Fruit fly (Drosophila melanogaster) whole organism, adult: ENCODE measurements around the gene CG11975.

Experiments used
- CG11617 ChIP-seq: fragments of 200-800 bp; sonication (Bioruptor generic); optimal IDR thresholded peaks from 2 replicates; lab custom pipeline; 2017; ENCODE audit warnings: mild to moderate bottlenecking, missing biosample characterization, missing genetic modification reagents, missing genetic modification characterization
- CG12768 ChIP-seq: fragments of 200-800 bp; sonication (Bioruptor generic); optimal IDR thresholded peaks from 2 replicates; lab custom pipeline; 2017; ENCODE audit warnings: missing biosample characterization, missing genetic modification characterization, mild to moderate bottlenecking, moderate library complexity, missing genetic modification reagents
- CG14711 ChIP-seq: fragments of 200-800 bp; sonication (Bioruptor generic); optimal IDR thresholded peaks from 2 replicates; lab custom pipeline; 2018; ENCODE audit warnings: missing biosample characterization, mild to moderate bottlenecking, missing genetic modification characterization, moderate library complexity
- CG1620 ChIP-seq: fragments of 200-800 bp; sonication (Bioruptor generic); optimal IDR thresholded peaks from 2 replicates; lab custom pipeline; 2016; ENCODE audit warnings: missing biosample characterization, missing genetic modification characterization
- CG33017 ChIP-seq: fragments of 200-800 bp; sonication (Bioruptor generic); optimal IDR thresholded peaks from 2 replicates; lab custom pipeline; 2018; ENCODE audit warnings: missing biosample characterization, mild to moderate bottlenecking, missing genetic modification characterization, moderate library complexity
- CG5204 ChIP-seq: fragments of 200-800 bp; sonication (Bioruptor generic); optimal IDR thresholded peaks from 2 replicates; lab custom pipeline; 2016; ENCODE audit warnings: missing biosample characterization, missing genetic modification characterization
- CG7045 ChIP-seq: fragments of 200-800 bp; sonication (Bioruptor generic); optimal IDR thresholded peaks from 2 replicates; lab custom pipeline; 2017; ENCODE audit warnings: missing biosample characterization, mild to moderate bottlenecking, missing genetic modification characterization
- CG7101 ChIP-seq: fragments of 200-800 bp; sonication (Bioruptor generic); optimal IDR thresholded peaks from 2 replicates; lab custom pipeline; 2018; ENCODE audit warnings: missing biosample characterization, mild to moderate bottlenecking, missing genetic modification characterization, moderate library complexity
- Clk ChIP-seq: fragments of 200-800 bp; sonication (Bioruptor generic); optimal IDR thresholded peaks from 2 replicates; lab custom pipeline; 2017; ENCODE audit warnings: missing biosample characterization, missing genetic modification characterization
- Crg-1 ChIP-seq: fragments of 200-800 bp; sonication (Bioruptor generic); optimal IDR thresholded peaks from 2 replicates; lab custom pipeline; 2016; ENCODE audit warnings: missing biosample characterization, missing genetic modification characterization
- Hr96 ChIP-seq: fragments of 200-800 bp; sonication (Bioruptor generic); optimal IDR thresholded peaks from 2 replicates; lab custom pipeline; 2016; ENCODE audit warnings: missing biosample characterization, missing genetic modification characterization
- Mnt ChIP-seq: fragments of 200-800 bp; sonication (Bioruptor generic); optimal IDR thresholded peaks from 2 replicates; lab custom pipeline; 2016; ENCODE audit warnings: missing biosample characterization, mild to moderate bottlenecking, missing genetic modification characterization
- bab1 ChIP-seq: fragments of 200-800 bp; sonication (Bioruptor generic); optimal IDR thresholded peaks from 3 replicates; lab custom pipeline; 2019; ENCODE audit warnings: missing biosample characterization, mild to moderate bottlenecking, missing genetic modification characterization, moderate library complexity
- cic ChIP-seq: fragments of 200-800 bp; sonication (Bioruptor generic); optimal IDR thresholded peaks from 2 replicates; lab custom pipeline; 2017; ENCODE audit warnings: missing biosample characterization, mild to moderate bottlenecking, missing genetic modification characterization, moderate library complexity
- cnc ChIP-seq, 2 experiments: fragments of >200 bp; optimal IDR thresholded peaks; 2 replicates each; lab custom pipeline; 2017
- kay ChIP-seq: fragments of 200-800 bp; sonication (Bioruptor generic); peaks from one replicate; lab custom pipeline; 2016; ENCODE audit warnings: missing biosample characterization, missing genetic modification characterization, borderline replicate concordance
- ovo ChIP-seq: fragments of 200-800 bp; sonication (Bioruptor generic); optimal IDR thresholded peaks from 2 replicates; lab custom pipeline; 2016; ENCODE audit warnings: missing biosample characterization, missing genetic modification characterization
- pad ChIP-seq: fragments of 200-800 bp; sonication (Bioruptor generic); optimal IDR thresholded peaks from 3 replicates; lab custom pipeline; 2017; ENCODE audit warnings: missing biosample characterization, missing genetic modification characterization, mild to moderate bottlenecking, moderate library complexity, missing genetic modification reagents
- tj ChIP-seq: fragments of 200-800 bp; sonication (Bioruptor generic); optimal IDR thresholded peaks from 3 replicates; lab custom pipeline; 2017; ENCODE audit warnings: missing biosample characterization, mild to moderate bottlenecking, missing genetic modification characterization, moderate library complexity
- toe ChIP-seq: fragments of 200-800 bp; sonication (Bioruptor generic); optimal IDR thresholded peaks from 2 replicates; lab custom pipeline; 2016; ENCODE audit warnings: missing biosample characterization, missing genetic modification characterization

CG11975 gene

dm6 chr3R:8966598-8966997, 26.5 kb upstream of the CG11975 start:
- TF ChIP-seq CG5204 (GFP tag; lab: Kevin White, UChicago) (no peak), CG11617 (GFP tag; lab: Kevin White, UChicago) (no peak), Clk (no peak), CG7045 (GFP tag; lab: Kevin White, UChicago) (no peak), toe (no peak), kay (GFP tag; lab: Kevin White, UChicago) (no peak), CG7101 (tag; lab: Kevin White, UChicago) (no peak), Mnt (GFP tag; lab: Kevin White, UChicago) (no peak), CG12768 (GFP tag; lab: Kevin White, UChicago) (no peak), pad (GFP tag; lab: Kevin White, UChicago) (no peak), ovo (GFP tag; lab: Kevin White, UChicago) (no peak), cnc (optimal IDR thresholded peaks at IDR 0.05; lab: Kevin White, UChicago) (no peak), bab1 (GFP tag; lab: Kevin White, UChicago) (no peak), CG1620 (GFP tag; lab: Kevin White, UChicago) (no peak), Crg-1 (GFP tag; lab: Kevin White, UChicago) (no peak), cic (no peak)

- TF ChIP-seq cnc (optimal IDR thresholded peaks at IDR 0.05; lab: Kevin White, UChicago) (no peak), CG12768 (GFP tag; lab: Kevin White, UChicago) (no peak), cic (no peak), Clk (no peak), CG11617 (GFP tag; lab: Kevin White, UChicago) (no peak), CG5204 (GFP tag; lab: Kevin White, UChicago) (no peak), pad (GFP tag; lab: Kevin White, UChicago) (no peak)
Observed at dm6 chr3R:8968837-8969236, 24.2 kb upstream of the CG11975 start.

- TF ChIP-seq CG33017 (no peak), ovo (GFP tag; lab: Kevin White, UChicago) (no peak), Hr96 (GFP tag; lab: Kevin White, UChicago) (no peak), CG1620 (GFP tag; lab: Kevin White, UChicago) (no peak), CG5204 (GFP tag; lab: Kevin White, UChicago) (no peak), bab1 (GFP tag; lab: Kevin White, UChicago) (no peak), cnc (optimal IDR thresholded peaks at IDR 0.05; lab: Kevin White, UChicago) (no peak), CG7045 (GFP tag; lab: Kevin White, UChicago) (no peak), CG14711 (tag; lab: Kevin White, UChicago) (no peak), CG7101 (tag; lab: Kevin White, UChicago) (no peak), tj (GFP tag; lab: Kevin White, UChicago) (no peak), Clk (no peak), CG11617 (GFP tag; lab: Kevin White, UChicago) (no peak), CG12768 (GFP tag; lab: Kevin White, UChicago) (no peak), Mnt (GFP tag; lab: Kevin White, UChicago) (no peak)
Observed at dm6 chr3R:8969301-8969925, 23.6 kb upstream of the CG11975 start.

DNA sequence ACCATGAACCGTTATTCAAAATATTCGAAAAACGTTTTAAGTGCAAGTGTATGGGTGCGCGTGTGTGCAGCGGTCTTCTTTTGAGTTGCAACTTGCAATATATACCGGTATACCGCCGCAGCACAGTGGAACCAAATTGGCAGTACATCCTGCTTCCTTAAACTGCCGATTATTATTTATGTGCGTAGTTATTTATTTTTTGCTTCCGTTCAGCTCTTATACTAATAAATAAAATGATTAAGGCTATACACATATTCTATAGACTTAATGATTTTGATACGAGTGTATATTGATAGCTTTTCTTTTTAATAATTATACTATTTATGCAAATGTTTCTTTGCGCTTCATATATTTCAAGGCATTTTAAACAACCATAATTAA, 23.1 kb upstream of the CG11975 start:
- no peak for TF ChIP-seq CG14711 (tag; lab: Kevin White, UChicago)
- no peak for TF ChIP-seq Mnt (GFP tag; lab: Kevin White, UChicago)
- no peak for TF ChIP-seq pad (GFP tag; lab: Kevin White, UChicago)
- TF ChIP-seq Crg-1 (GFP tag; lab: Kevin White, UChicago) = no peak
- TF ChIP-seq Clk = no peak
- TF ChIP-seq Hr96 (GFP tag; lab: Kevin White, UChicago) = no peak
- no peak for TF ChIP-seq CG11617 (GFP tag; lab: Kevin White, UChicago)
- TF ChIP-seq toe = no peak
- TF ChIP-seq CG1620 (GFP tag; lab: Kevin White, UChicago) = no peak
- no peak for TF ChIP-seq bab1 (GFP tag; lab: Kevin White, UChicago)
- no peak for TF ChIP-seq CG7045 (GFP tag; lab: Kevin White, UChicago)
- no peak for TF ChIP-seq cnc (optimal IDR thresholded peaks at IDR 0.05; lab: Kevin White, UChicago)
- TF ChIP-seq cic = no peak
- TF ChIP-seq CG7101 (tag; lab: Kevin White, UChicago) = no peak
- TF ChIP-seq kay (GFP tag; lab: Kevin White, UChicago) = no peak
- TF ChIP-seq ovo (GFP tag; lab: Kevin White, UChicago) = no peak
- TF ChIP-seq CG33017 = no peak
- TF ChIP-seq CG12768 (GFP tag; lab: Kevin White, UChicago) = no peak

dm6 chr3R:8970707-8971106, 22.3 kb upstream of the CG11975 start:
- TF ChIP-seq CG14711 (tag; lab: Kevin White, UChicago) (no peak), CG33017 (no peak), Clk (no peak), Mnt (GFP tag; lab: Kevin White, UChicago) (no peak), cic (no peak), Hr96 (GFP tag; lab: Kevin White, UChicago) (no peak), cnc (optimal IDR thresholded peaks at IDR 0.05; lab: Kevin White, UChicago) (no peak), toe (no peak), CG1620 (GFP tag; lab: Kevin White, UChicago) (no peak), CG7045 (GFP tag; lab: Kevin White, UChicago) (no peak), tj (GFP tag; lab: Kevin White, UChicago) (no peak), bab1 (GFP tag; lab: Kevin White, UChicago) (no peak), pad (GFP tag; lab: Kevin White, UChicago) (no peak), kay (GFP tag; lab: Kevin White, UChicago) (no peak), CG12768 (GFP tag; lab: Kevin White, UChicago) (no peak), Crg-1 (GFP tag; lab: Kevin White, UChicago) (no peak), CG7101 (tag; lab: Kevin White, UChicago) (no peak), CG5204 (GFP tag; lab: Kevin White, UChicago) (no peak), CG11617 (GFP tag; lab: Kevin White, UChicago) (no peak), ovo (GFP tag; lab: Kevin White, UChicago) (no peak)
